Fruit fly (Drosophila melanogaster) whole organism, embryonic: ENCODE data around the gene Nup98-96.

Experiments used
- BEAF-32 ChIP-seq: fragments of 200-800 bp; sonication (Bioruptor generic); optimal IDR thresholded peaks from 3 replicates; lab custom pipeline; 2017; ENCODE audit warnings: missing biosample characterization, missing genetic modification characterization, mild to moderate bottlenecking, moderate library complexity, missing genetic modification reagents
- CG12391 ChIP-seq: fragments of 200-800 bp; sonication (Bioruptor generic); optimal IDR thresholded peaks from 3 replicates; lab custom pipeline; 2018; ENCODE audit warnings: missing biosample characterization, mild to moderate bottlenecking, missing genetic modification characterization, moderate library complexity
- CG14710 ChIP-seq: fragments of 200-800 bp; sonication (Bioruptor generic); optimal IDR thresholded peaks from 3 replicates; lab custom pipeline; 2019; ENCODE audit warnings: missing biosample characterization, mild to moderate bottlenecking, missing genetic modification characterization, moderate library complexity
- CG15011 ChIP-seq: fragments of 200-800 bp; sonication (Bioruptor generic); optimal IDR thresholded peaks from 3 replicates; lab custom pipeline; 2018; ENCODE audit warnings: missing biosample characterization, mild to moderate bottlenecking, missing genetic modification characterization
- CG15479 ChIP-seq: fragments of 200-800 bp; sonication (Bioruptor generic); optimal IDR thresholded peaks from 3 replicates; lab custom pipeline; 2019; ENCODE audit warnings: missing biosample characterization, mild to moderate bottlenecking, missing genetic modification characterization, moderate library complexity
- CG15514 ChIP-seq: fragments of 200-800 bp; sonication (Bioruptor generic); optimal IDR thresholded peaks from 3 replicates; lab custom pipeline; 2017; ENCODE audit warnings: missing biosample characterization, missing genetic modification characterization, mild to moderate bottlenecking, moderate library complexity, missing genetic modification reagents
- CG17361 ChIP-seq: fragments of 200-800 bp; sonication (Bioruptor generic); IDR thresholded peaks from 3 replicates; pipeline ENCODE4 v1.3.6; 2022; ENCODE audit warnings: missing biosample characterization, missing genetic modification characterization
- CG17568 ChIP-seq: fragments of 200-800 bp; sonication (Bioruptor generic); optimal IDR thresholded peaks from 2 replicates; lab custom pipeline; 2018; ENCODE audit warnings: missing biosample characterization, mild to moderate bottlenecking, missing genetic modification characterization, moderate library complexity
- CG17612 ChIP-seq: fragments of 200-800 bp; sonication (Bioruptor generic); IDR thresholded peaks from 2 replicates; pipeline ENCODE4 v1.3.6; 2022; ENCODE audit warnings: missing biosample characterization, missing genetic modification characterization
- CG1792 ChIP-seq: fragments of 200-800 bp; sonication (Bioruptor generic); optimal IDR thresholded peaks from 2 replicates; lab custom pipeline; 2016; ENCODE audit warnings: missing biosample characterization, missing genetic modification characterization
- CG2202 ChIP-seq: fragments of 200-800 bp; sonication (Bioruptor generic); optimal IDR thresholded peaks from 2 replicates; lab custom pipeline; 2018; ENCODE audit warnings: missing biosample characterization, mild to moderate bottlenecking, missing genetic modification characterization
- CG34376 ChIP-seq: fragments of 200-800 bp; sonication (Bioruptor generic); optimal IDR thresholded peaks from 2 replicates; lab custom pipeline; 2018; ENCODE audit warnings: missing biosample characterization, mild to moderate bottlenecking, missing genetic modification characterization
- CG4730 ChIP-seq: fragments of 200-800 bp; sonication (Bioruptor generic); IDR thresholded peaks from 2 replicates; pipeline ENCODE4 v1.3.6; 2022; ENCODE audit warnings: missing biosample characterization, missing genetic modification characterization
- CG5953 ChIP-seq: fragments of 200-800 bp; sonication (Bioruptor generic); IDR thresholded peaks from 2 replicates; pipeline ENCODE4 v1.3.6; 2022; ENCODE audit warnings: missing biosample characterization, missing genetic modification characterization
- CG6683 ChIP-seq: fragments of 200-800 bp; sonication (Bioruptor generic); optimal IDR thresholded peaks from 2 replicates; lab custom pipeline; 2017; ENCODE audit warnings: missing biosample characterization, mild to moderate bottlenecking, missing genetic modification characterization, missing genetic modification reagents
- CG7963 ChIP-seq: fragments of 200-800 bp; sonication (Bioruptor generic); IDR thresholded peaks from 3 replicates; pipeline ENCODE4 v1.3.6; 2022; ENCODE audit warnings: missing biosample characterization, missing genetic modification characterization; ENCODE audit not compliant: partially characterized antibody
- CG7987 ChIP-seq: fragments of 200-800 bp; sonication (Bioruptor generic); optimal IDR thresholded peaks from 2 replicates; lab custom pipeline; 2018; ENCODE audit warnings: missing biosample characterization, mild to moderate bottlenecking, missing genetic modification characterization, moderate library complexity
- CG8944 ChIP-seq: fragments of 200-800 bp; sonication (Bioruptor generic); optimal IDR thresholded peaks from 3 replicates; lab custom pipeline; 2016; ENCODE audit warnings: missing biosample characterization, missing genetic modification characterization
- CTCF ChIP-seq: fragments of 200-800 bp; sonication (Bioruptor generic); optimal IDR thresholded peaks from 2 replicates; lab custom pipeline; 2017; ENCODE audit warnings: missing biosample characterization, mild to moderate bottlenecking, missing genetic modification characterization, moderate library complexity
- Camta ChIP-seq: fragments of 200-800 bp; sonication (Bioruptor generic); optimal IDR thresholded peaks from 2 replicates; lab custom pipeline; 2016; ENCODE audit warnings: missing biosample characterization, missing genetic modification characterization
- CrebB ChIP-seq: fragments of 200-800 bp; sonication (Bioruptor generic); optimal IDR thresholded peaks from 3 replicates; lab custom pipeline; 2018; ENCODE audit warnings: missing biosample characterization, mild to moderate bottlenecking, missing genetic modification characterization
- D19A ChIP-seq: fragments of 200-800 bp; optimal IDR thresholded peaks from 3 replicates; lab custom pipeline; 2019; ENCODE audit warnings: missing biosample characterization, mild to moderate bottlenecking, missing genetic modification characterization, moderate library complexity
- Dip2 ChIP-seq: fragments of 200-800 bp; sonication (Bioruptor generic); IDR thresholded peaks from 2 replicates; pipeline ENCODE4 v1.3.6; 2022; ENCODE audit warnings: missing biosample characterization, missing genetic modification characterization
- E2f2 ChIP-seq: fragments of 200-800 bp; sonication (Bioruptor generic); IDR thresholded peaks from 2 replicates; pipeline ENCODE4 v1.3.6; 2022; ENCODE audit warnings: missing biosample characterization, missing genetic modification characterization
- Gug ChIP-seq: fragments of 200-800 bp; sonication (Bioruptor generic); IDR thresholded peaks from 4 replicates; pipeline ENCODE4 v1.3.6; 2022; ENCODE audit warnings: missing biosample characterization, missing genetic modification characterization
- H2.0 ChIP-seq: fragments of 200-800 bp; sonication (Bioruptor generic); IDR thresholded peaks from 2 replicates; pipeline ENCODE4 v1.3.6; 2022; ENCODE audit warnings: missing biosample characterization, missing genetic modification characterization
- Hmr ChIP-seq: fragments of 200-800 bp; sonication (Bioruptor generic); optimal IDR thresholded peaks from 3 replicates; lab custom pipeline; 2017; ENCODE audit warnings: mild to moderate bottlenecking, missing biosample characterization, missing genetic modification reagents, missing genetic modification characterization
- Hr39 ChIP-seq: fragments of >200 bp; optimal IDR thresholded peaks from 2 replicates; lab custom pipeline; 2017
- Hr78 ChIP-seq, 2 experiments: fragments of 200-800 bp in 1 of 2; fragments of >200 bp in 1 of 2; sonication (Bioruptor generic) in 1 of 2; optimal IDR thresholded peaks; 2 replicates each; lab custom pipeline; 2017 to 2019; ENCODE audit warnings: missing biosample characterization in 2 of 2, missing genetic modification characterization in 2 of 2, mild to moderate bottlenecking in 1 of 2, moderate library complexity in 1 of 2
- Pdp1 ChIP-seq, 2 experiments: fragments of 200-800 bp; sonication (Bioruptor generic); optimal IDR thresholded peaks; 3 replicates each; lab custom pipeline; 2016; ENCODE audit warnings: missing biosample characterization in 2 of 2, missing genetic modification characterization in 2 of 2, mild to moderate bottlenecking in 1 of 2, moderate library complexity in 1 of 2
- Stat92E ChIP-seq, 3 experiments: fragments of >200 bp in 2 of 3; fragments of 200-800 bp in 1 of 3; sonication (Bioruptor generic) in 1 of 3; optimal IDR thresholded peaks; 2 replicates each; lab custom pipeline; 2017 to 2019; ENCODE audit warnings: missing biosample characterization in 3 of 3, missing genetic modification characterization in 3 of 3, mild to moderate bottlenecking in 1 of 3, moderate library complexity in 1 of 3
- amos ChIP-seq: fragments of 200-800 bp; sonication (Bioruptor generic); IDR thresholded peaks from 2 replicates; pipeline ENCODE4 v1.3.6; 2022; ENCODE audit warnings: missing biosample characterization, missing genetic modification characterization; ENCODE audit not compliant: partially characterized antibody
- ara ChIP-seq: fragments of 200-800 bp; sonication (Bioruptor generic); IDR thresholded peaks from 2 replicates; pipeline ENCODE4 v1.3.6; 2022; ENCODE audit warnings: missing biosample characterization, missing genetic modification characterization
- ase ChIP-seq: fragments of 200-800 bp; sonication (Bioruptor generic); IDR thresholded peaks from 3 replicates; pipeline ENCODE4 v1.3.6; 2022; ENCODE audit warnings: missing biosample characterization, missing genetic modification characterization
- cas ChIP-seq: fragments of 200-800 bp; sonication (Bioruptor generic); IDR thresholded peaks from 2 replicates; pipeline ENCODE4 v1.3.6; 2022; ENCODE audit warnings: missing biosample characterization, missing genetic modification characterization
- cwo ChIP-seq: fragments of 200-800 bp; sonication (Bioruptor generic); optimal IDR thresholded peaks from 3 replicates; lab custom pipeline; 2017; ENCODE audit warnings: missing biosample characterization, missing genetic modification characterization, mild to moderate bottlenecking, moderate library complexity, missing genetic modification reagents
- dimm ChIP-seq: fragments of 200-800 bp; sonication (Bioruptor generic); IDR thresholded peaks from 2 replicates; pipeline ENCODE4 v1.3.6; 2022; ENCODE audit warnings: missing biosample characterization, missing genetic modification characterization
- emc ChIP-seq: fragments of 200-800 bp; sonication (Bioruptor generic); optimal IDR thresholded peaks from 2 replicates; lab custom pipeline; 2016; ENCODE audit warnings: missing biosample characterization, missing genetic modification characterization
- fd102C ChIP-seq: fragments of 200-800 bp; sonication (Bioruptor generic); optimal IDR thresholded peaks from 2 replicates; lab custom pipeline; 2018; ENCODE audit warnings: missing biosample characterization, mild to moderate bottlenecking, missing genetic modification characterization, moderate library complexity
- gem ChIP-seq: fragments of 200-800 bp; sonication (Bioruptor generic); optimal IDR thresholded peaks from 2 replicates; lab custom pipeline; 2019; ENCODE audit warnings: missing biosample characterization, mild to moderate bottlenecking, missing genetic modification characterization, moderate library complexity
- hkb ChIP-seq, 2 experiments: fragments of 200-800 bp in 1 of 2; fragments of >200 bp in 1 of 2; sonication (Bioruptor generic) in 1 of 2; IDR thresholded peaks in 1 of 2; optimal IDR thresholded peaks in 1 of 2; 2 replicates each; pipeline versions ENCODE4 v1.3.6 to Lab custom; 2017 to 2022; ENCODE audit warnings: missing biosample characterization in 1 of 2, missing genetic modification characterization in 1 of 2
- jigr1 ChIP-seq: fragments of 200-800 bp; sonication (Bioruptor generic); IDR thresholded peaks from 3 replicates; pipeline ENCODE4 v1.3.6; 2022; ENCODE audit warnings: missing biosample characterization, missing genetic modification characterization
- kni ChIP-seq: fragments of 200-800 bp; sonication (Bioruptor generic); optimal IDR thresholded peaks from 3 replicates; lab custom pipeline; 2017; ENCODE audit warnings: mild to moderate bottlenecking, missing biosample characterization, missing genetic modification reagents, missing genetic modification characterization
- nerfin-2 ChIP-seq: fragments of 200-800 bp; sonication (Bioruptor generic); IDR thresholded peaks from 2 replicates; pipeline ENCODE4 v1.3.6; 2022; ENCODE audit warnings: missing biosample characterization, missing genetic modification characterization; ENCODE audit not compliant: partially characterized antibody
- ro ChIP-seq: fragments of 200-800 bp; sonication (Bioruptor generic); IDR thresholded peaks from 2 replicates; pipeline ENCODE4 v1.3.6; 2022; ENCODE audit warnings: missing biosample characterization, missing genetic modification characterization
- so ChIP-seq: fragments of 200-800 bp; sonication (Bioruptor generic); IDR thresholded peaks from 3 replicates; pipeline ENCODE4 v1.3.6; 2022; ENCODE audit warnings: missing biosample characterization, missing genetic modification characterization
- yki ChIP-seq: fragments of >200 bp; optimal IDR thresholded peaks from 3 replicates; lab custom pipeline; 2018
- zfh1 ChIP-seq: fragments of 200-800 bp; sonication (Bioruptor generic); IDR thresholded peaks from 3 replicates; pipeline ENCODE4 v1.3.6; 2022; ENCODE audit warnings: missing biosample characterization, missing genetic modification characterization

Gene Nup98-96

dm6 chr3R:23729632-23730471 is 51.6 kb downstream of the Nup98-96 start (continued):
- TF ChIP-seq so (GFP tag; lab: Robert Waterston, UW) (peak; percentile 25; the same call in 1 of the 3 replicates), ro (GFP tag; lab: Robert Waterston, UW) (no peak), emc (GFP tag; lab: Kevin White, UChicago) (no peak), ase (GFP tag; lab: Robert Waterston, UW) (no peak), Stat92E (GFP tag; optimal IDR thresholded peaks at IDR 0.05; lab: Kevin White, UChicago) (peak in 2 of 3 experiments; percentile 65 to 92), CrebB (tag; lab: Kevin White, UChicago) (peak; percentile 25), yki (lab: Kevin White, UChicago) (no peak), E2f2 (GFP tag; lab: Robert Waterston, UW) (no peak), CG7963 (peak; percentile 58; the same call in 2 of the 3 replicates), gem (tag; lab: Kevin White, UChicago) (no peak), CG2202 (tag; lab: Kevin White, UChicago) (peak; percentile 21), Hr39 (lab: Kevin White, UChicago) (no peak), BEAF-32 (GFP tag; lab: Kevin White, UChicago) (no peak), H2.0 (GFP tag; lab: Robert Waterston, UW) (no peak), hkb (optimal IDR thresholded peaks at IDR 0.05; lab: Kevin White, UChicago) (no peak), hkb (GFP tag; IDR thresholded peaks at IDR 0.05; lab: Robert Waterston, UW) (no peak; the same call in 1 of the 2 replicates), CG8944 (GFP tag; lab: Kevin White, UChicago) (no peak), D19A (tag; lab: Kevin White, UChicago) (peak; percentile 19), CG15011 (GFP tag; lab: Kevin White, UChicago) (no peak), CG15479 (peak; percentile 69), ara (GFP tag; lab: Robert Waterston, UW) (0 out of 2 replicates have a peak, but pooled peaks have one; percentile 8), Camta (no peak), CTCF (no peak), CG12391 (no peak), CG17612 (GFP tag; lab: Robert Waterston, UW) (no peak), CG17361 (GFP tag; lab: Robert Waterston, UW) (no peak; the same call in 2 of the 3 replicates), kni (peak; percentile 65), Hmr (GFP tag; lab: Kevin White, UChicago) (peak; percentile 32), CG7987 (GFP tag; lab: Kevin White, UChicago) (peak; percentile 19), CG17568 (GFP tag; lab: Kevin White, UChicago) (no peak), Gug (no peak), CG6683 (GFP tag; lab: Kevin White, UChicago) (no peak), amos (GFP tag; lab: Robert Waterston, UW) (peak; percentile 72; the same call in 1 of the 2 replicates), Dip2 (no peak), jigr1 (GFP tag; lab: Robert Waterston, UW) (no peak), dimm (GFP tag; lab: Robert Waterston, UW) (no peak), CG15514 (GFP tag; lab: Kevin White, UChicago) (peak; percentile 25), Pdp1 (GFP tag; optimal IDR thresholded peaks at IDR 0.05; lab: Kevin White, UChicago) (peak in 1 of 2 experiments; percentile 11), CG5953 (GFP tag; lab: Robert Waterston, UW) (0 out of 2 replicates have a peak, but pooled peaks have one; percentile 34), Hr78 (GFP tag; optimal IDR thresholded peaks at IDR 0.05; lab: Kevin White, UChicago) (peak in 1 of 2 experiments; percentile 30), cwo (GFP tag; lab: Kevin White, UChicago) (no peak), CG34376 (GFP tag; lab: Kevin White, UChicago) (peak; percentile 96), zfh1 (GFP tag; lab: Robert Waterston, UW) (no peak), CG4730 (no peak), nerfin-2 (peak; percentile 66), CG1792 (GFP tag; lab: Kevin White, UChicago) (no peak), CG14710 (tag; lab: Kevin White, UChicago) (peak; percentile 21), cas (GFP tag; lab: Robert Waterston, UW) (no peak), fd102C (peak; percentile 16)
